Worm (Caenorhabditis elegans): ENCODE results near the gene rbm-42.

rbm-42 gene

DNA sequence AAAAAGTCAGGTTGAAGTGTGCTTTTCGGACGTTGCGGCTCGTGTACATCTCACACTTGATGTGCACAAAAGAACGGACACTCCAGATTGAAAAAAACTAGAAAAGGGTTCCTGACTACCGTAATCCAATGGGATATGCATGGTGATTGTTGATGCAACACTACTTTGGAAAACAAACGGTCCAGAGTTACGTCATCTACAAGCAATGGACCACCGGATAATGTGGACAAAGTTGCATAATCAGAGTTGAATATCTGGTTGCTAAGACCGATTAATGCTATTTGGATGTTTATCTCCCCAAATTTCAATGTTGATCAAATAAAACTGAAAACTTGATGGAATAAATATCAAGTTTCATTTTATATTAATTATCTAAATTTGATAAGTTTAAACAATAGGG is 3.0 kb downstream of the rbm-42 start:
- peak; percentile 68 for TF ChIP-seq tbx-2 (tag; optimal IDR thresholded peaks at IDR 0.05)
- no peak for TF ChIP-seq odd-2 (tag; optimal IDR thresholded peaks at IDR 0.05)
- no peak for TF ChIP-seq sox-4 (tag; optimal IDR thresholded peaks at IDR 0.05)
- no peak for TF ChIP-seq hlh-30 (tag; optimal IDR thresholded peaks at IDR 0.05; ENCODE audit: insufficient read depth)
- no peak for TF ChIP-seq rnt-1 (tag; optimal IDR thresholded peaks at IDR 0.05)

DNA sequence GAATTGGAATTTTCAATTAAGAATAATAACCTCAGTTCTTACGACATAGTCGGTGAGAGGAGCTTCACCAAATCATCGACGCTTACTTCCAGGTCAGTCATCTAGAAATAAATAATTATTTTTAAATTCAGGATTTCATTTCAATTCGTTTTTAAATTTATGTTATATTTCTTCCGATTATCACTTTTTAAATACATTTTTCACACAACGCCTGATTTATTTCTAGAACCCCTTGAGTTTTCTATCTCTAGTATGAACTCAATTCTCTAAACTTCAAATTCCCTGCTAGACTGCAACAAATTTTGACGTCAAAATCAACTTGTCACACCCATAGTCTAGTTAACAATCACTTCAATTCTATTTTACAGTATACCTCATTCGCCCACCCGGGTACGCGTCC is 3.6 kb downstream of the rbm-42 start, which contains the start of gene Y54H5A.2:
TSS of gene Y54H5A.2 (minus strand) at position 101 of the 400 bp plus-strand sequence.
- TF ChIP-seq gmeb-2 (tag; optimal IDR thresholded peaks at IDR 0.05) (no peak), elt-2 (tag; optimal IDR thresholded peaks at IDR 0.05) (no peak), Y22D7AL.16 (tag; optimal IDR thresholded peaks at IDR 0.05) (no peak), ceh-31 (tag; optimal IDR thresholded peaks at IDR 0.05) (no peak), sox-2 (GFP tag; IDR thresholded peaks at IDR 0.05) (no peak), syd-9 (tag; optimal IDR thresholded peaks at IDR 0.05) (no peak), ceh-14 (tag; optimal IDR thresholded peaks at IDR 0.05) (no peak)

DNA sequence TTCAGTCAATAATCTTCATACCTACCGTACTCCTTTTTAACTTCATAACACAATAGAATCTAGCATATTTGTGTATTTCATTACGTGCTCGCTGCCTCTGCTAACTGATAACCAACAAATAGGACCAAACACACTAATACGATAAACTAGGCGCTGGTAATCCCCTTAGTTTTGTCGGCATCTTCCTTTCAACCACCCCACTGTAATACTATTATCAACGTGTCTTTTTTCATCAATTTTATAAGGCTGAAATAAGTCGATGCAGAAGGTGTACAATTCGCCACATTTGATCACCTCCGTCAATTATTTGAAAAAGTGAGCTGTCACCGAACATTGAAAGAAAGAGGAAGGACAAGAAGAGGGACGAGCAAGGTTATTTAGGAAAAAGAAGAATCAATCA is 5.6 kb downstream of the rbm-42 start:
- no peak for TF ChIP-seq fkh-6 (tag; optimal IDR thresholded peaks at IDR 0.05)
- no peak for TF ChIP-seq hlh-8 (tag; optimal IDR thresholded peaks at IDR 0.05)
- no peak for TF ChIP-seq T23F11.4 (GFP tag; optimal IDR thresholded peaks at IDR 0.05)
- no peak for TF ChIP-seq syd-9 (tag; optimal IDR thresholded peaks at IDR 0.05)
- no peak for TF ChIP-seq gmeb-2 (tag; optimal IDR thresholded peaks at IDR 0.05)
- no peak for TF ChIP-seq pha-2 (tag; optimal IDR thresholded peaks at IDR 0.05)
- no peak for TF ChIP-seq ref-2 (tag; optimal IDR thresholded peaks at IDR 0.05)
- TF ChIP-seq fkh-10 (GFP tag; optimal IDR thresholded peaks at IDR 0.05) = no peak
- no peak for TF ChIP-seq ttx-3 (tag; optimal IDR thresholded peaks at IDR 0.05)

DNA sequence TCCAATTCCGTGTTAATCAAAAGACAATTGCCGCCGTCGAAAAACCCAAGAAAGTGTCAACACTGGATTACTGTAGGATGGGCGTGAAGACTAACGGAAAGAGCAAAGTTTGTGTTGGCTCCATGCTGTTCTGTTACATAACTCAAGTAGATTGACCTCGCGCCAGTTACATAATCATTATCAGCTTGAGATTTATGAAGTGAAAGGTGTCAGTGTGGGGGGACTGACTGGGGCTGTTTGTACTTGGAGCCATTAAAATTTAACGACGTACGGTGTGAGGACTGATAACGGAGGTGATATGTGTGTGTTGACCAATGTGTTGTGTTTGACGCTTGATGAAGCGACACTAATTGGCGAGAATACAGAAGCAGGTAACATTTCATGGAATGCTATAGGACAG is 6.3 kb downstream of the rbm-42 start:
- TF ChIP-seq tbx-2 (tag; optimal IDR thresholded peaks at IDR 0.05) (peak; percentile 74), F13H6.1 (tag; optimal IDR thresholded peaks at IDR 0.05) (no peak), elt-2 (tag; optimal IDR thresholded peaks at IDR 0.05) (peak; percentile 91), unc-55 (GFP tag; optimal IDR thresholded peaks at IDR 0.05) (no peak), ceh-34 (tag; optimal IDR thresholded peaks at IDR 0.05) (no peak), pha-2 (tag; optimal IDR thresholded peaks at IDR 0.05) (no peak)

DNA sequence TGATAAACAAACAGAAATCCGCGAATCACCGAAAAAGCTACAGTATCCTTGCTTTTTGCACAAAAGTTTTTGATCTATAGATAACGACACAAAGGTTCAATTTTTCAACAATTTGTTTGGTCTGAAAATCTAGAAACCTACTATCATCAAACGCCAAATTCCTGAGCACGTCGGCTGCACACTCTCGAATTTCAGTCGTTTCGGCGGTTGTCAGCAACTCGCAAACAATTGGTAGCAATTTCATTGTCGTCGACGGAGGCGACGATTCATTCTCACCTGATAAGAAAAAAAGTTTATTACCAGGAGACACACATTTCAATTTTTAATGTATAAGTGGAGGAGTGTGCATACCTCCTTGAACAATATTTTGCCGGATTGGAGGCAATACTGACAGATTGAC is 7.2 kb downstream of the rbm-42 start:
- TF ChIP-seq odd-2 (tag; optimal IDR thresholded peaks at IDR 0.05) = no peak

DNA sequence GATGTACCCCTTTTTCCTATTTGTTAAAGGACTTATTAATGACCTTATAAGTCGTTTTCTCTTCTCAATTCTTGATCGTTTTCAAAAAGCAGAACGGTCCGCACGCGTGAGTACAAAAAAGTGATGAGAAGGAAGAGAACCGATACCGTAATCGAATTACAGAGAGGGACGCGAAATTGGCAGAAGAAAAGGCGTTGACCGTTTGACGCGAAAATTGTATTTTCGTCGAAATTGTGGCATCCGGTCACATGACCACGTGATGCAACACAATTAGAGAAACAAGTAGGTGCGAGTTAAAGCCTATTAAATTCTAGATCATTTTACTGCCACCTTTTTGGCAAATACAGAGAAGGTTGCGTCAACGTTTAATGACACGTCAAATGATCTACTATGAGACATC is 8.9 kb downstream of the rbm-42 start:
- TF ChIP-seq ceh-6 (GFP tag; optimal IDR thresholded peaks at IDR 0.05) = no peak
- peak; percentile 23 for TF ChIP-seq hlh-30 (tag; optimal IDR thresholded peaks at IDR 0.05; ENCODE audit: insufficient read depth)

DNA sequence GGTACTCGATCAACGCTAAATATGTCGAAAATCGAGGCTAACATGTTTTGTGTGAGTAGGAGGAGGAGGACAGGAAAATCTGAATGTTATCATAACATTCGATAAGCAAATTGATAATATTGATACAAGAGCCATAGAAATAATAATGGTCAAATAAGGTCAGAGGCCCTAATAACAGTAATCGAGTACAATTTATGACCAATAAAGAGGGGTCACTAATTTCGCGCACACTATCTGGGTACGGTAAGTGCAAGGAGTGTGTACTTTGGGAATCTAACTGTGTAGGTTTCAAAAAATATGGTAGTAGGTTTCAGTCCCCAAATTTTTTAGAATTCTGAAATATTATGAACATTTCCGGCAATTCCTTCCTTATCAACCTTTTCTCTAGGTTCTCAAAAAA is 9.5 kb downstream of the rbm-42 start:
- TF ChIP-seq odd-2 (tag; optimal IDR thresholded peaks at IDR 0.05) (no peak), elt-2 (tag; optimal IDR thresholded peaks at IDR 0.05) (peak; percentile 18), pha-4 (tag; optimal IDR thresholded peaks at IDR 0.05) (no peak), tbx-7 (tag; optimal IDR thresholded peaks at IDR 0.05) (no peak)

DNA sequence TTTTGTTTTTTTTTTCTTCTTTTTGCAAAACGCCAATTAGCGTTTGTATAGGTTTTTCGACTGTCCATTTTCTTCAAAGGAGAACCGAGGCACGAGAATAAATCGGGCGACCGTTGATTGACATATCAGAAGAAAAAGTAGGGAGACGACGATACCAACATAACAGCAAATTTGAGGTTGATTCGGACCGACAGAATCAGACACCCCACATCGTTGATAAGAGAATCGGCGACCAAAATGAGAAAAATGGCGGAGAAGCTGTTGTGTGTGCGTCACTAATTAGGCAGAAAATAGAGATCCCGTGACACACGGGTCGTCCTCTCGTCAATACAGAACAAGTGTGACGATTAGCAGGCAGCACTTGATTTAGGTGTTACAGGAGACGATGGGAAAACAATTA is 11.1 kb downstream of the rbm-42 start:
- no peak for TF ChIP-seq eyg-1 (tag; optimal IDR thresholded peaks at IDR 0.05)
- peak; percentile 28 for TF ChIP-seq hlh-30 (tag; optimal IDR thresholded peaks at IDR 0.05; ENCODE audit: insufficient read depth)
- TF ChIP-seq lim-6 (tag; optimal IDR thresholded peaks at IDR 0.05) = no peak
- no peak for TF ChIP-seq ceh-48 (tag; optimal IDR thresholded peaks at IDR 0.05)
- peak; percentile 4 for TF ChIP-seq unc-55 (GFP tag; optimal IDR thresholded peaks at IDR 0.05)
- TF ChIP-seq unc-42 (tag; optimal IDR thresholded peaks at IDR 0.05) = no peak
- TF ChIP-seq pag-3 (tag; optimal IDR thresholded peaks at IDR 0.05; ENCODE audit: borderline replicate concordance) = no peak
- TF ChIP-seq pha-4 (tag; optimal IDR thresholded peaks at IDR 0.05) = no peak
- no peak for TF ChIP-seq ceh-45 (GFP tag; IDR thresholded peaks at IDR 0.05)
- TF ChIP-seq elt-4 (tag; optimal IDR thresholded peaks at IDR 0.05) = no peak
- TF ChIP-seq ceh-30 (tag; optimal IDR thresholded peaks at IDR 0.05) = no peak
- TF ChIP-seq gmeb-2 (tag; optimal IDR thresholded peaks at IDR 0.05) = no peak
